Fruit fly (Drosophila melanogaster) whole organism, prepupa: Measurements from ENCODE around the gene Sh.

Experiments used
- CG11762 ChIP-seq: fragments of 200-800 bp; sonication (Bioruptor generic); optimal IDR thresholded peaks from 3 replicates; lab custom pipeline; 2016; ENCODE audit warnings: missing biosample characterization, missing genetic modification characterization; ENCODE audit not compliant: insufficient read depth
- CG6163 ChIP-seq: fragments of 200-800 bp; sonication (Bioruptor generic); IDR thresholded peaks from 3 replicates; pipeline ENCODE4 v1.3.6; 2022; ENCODE audit warnings: missing biosample characterization, missing genetic modification characterization
- CG6854 ChIP-seq: fragments of 200-800 bp; sonication (Bioruptor generic); optimal IDR thresholded peaks from 2 replicates; lab custom pipeline; 2017; ENCODE audit warnings: missing biosample characterization, mild to moderate bottlenecking, missing genetic modification characterization
- Gug ChIP-seq: fragments of 200-800 bp; sonication (Bioruptor generic); IDR thresholded peaks from 2 replicates; pipeline ENCODE4 v1.3.6; 2022; ENCODE audit warnings: missing biosample characterization, missing genetic modification characterization
- Lpt ChIP-seq: fragments of 200-800 bp; sonication (Bioruptor generic); optimal IDR thresholded peaks from 3 replicates; lab custom pipeline; 2016; ENCODE audit warnings: missing biosample characterization, missing genetic modification characterization
- Sox102F ChIP-seq: fragments of 200-800 bp; sonication (Bioruptor generic); optimal IDR thresholded peaks from 2 replicates; lab custom pipeline; 2016; ENCODE audit warnings: missing biosample characterization, mild to moderate bottlenecking, missing genetic modification characterization

- TF ChIP-seq CG11762 (GFP tag; lab: Kevin White, UChicago) (no peak), CG6163 (GFP tag; lab: Robert Waterston, UW) (peak; percentile 83), Lpt (GFP tag; lab: Kevin White, UChicago) (peak; percentile 57), CG6854 (GFP tag; lab: Kevin White, UChicago) (no peak), Sox102F (GFP tag; lab: Kevin White, UChicago) (no peak), Gug (peak; percentile 64)
These were observed 48.4 kb downstream of the Sh start for dm6 chrX:18014601-18015000.
